Worm (Caenorhabditis elegans) whole organism, early embryonic: ENCODE data around the gene T10G3.3.
"Not testable (repeated sequence)": the region's sequence is repeated elsewhere in the genome, so short reads cannot be mapped to it uniquely, and the experiment has no call there.

ENCODE experiments used
- B0310.2 ChIP-seq: sonication (generic microtip); optimal IDR thresholded peaks from 2 replicates; lab custom pipeline; 2016; ENCODE audit warnings: mild to moderate bottlenecking, missing genetic modification characterization, missing compliant biosample characterization
- F13C5.2 ChIP-seq: sonication (generic microtip); optimal IDR thresholded peaks from 2 replicates; lab custom pipeline; 2017; ENCODE audit warnings: mild to moderate bottlenecking, missing genetic modification characterization, inconsistent platforms, missing compliant biosample characterization
- aly-1 ChIP-seq: sonication (generic microtip); optimal IDR thresholded peaks from 2 replicates; lab custom pipeline; 2016; ENCODE audit warnings: missing genetic modification characterization, missing compliant biosample characterization
- ama-1 ChIP-seq: fragments of 150-350 bp; optimal IDR thresholded peaks from 2 replicates; lab custom pipeline; 2014
- ceh-13 ChIP-seq: fragments of 200-800 bp; sonication (Bioruptor generic); optimal IDR thresholded peaks from 2 replicates; lab custom pipeline; 2018; ENCODE audit warnings: mild to moderate bottlenecking, missing genetic modification characterization, missing compliant biosample characterization
- ceh-36 ChIP-seq: sonication (generic microtip); optimal IDR thresholded peaks from 2 replicates; lab custom pipeline; 2016; ENCODE audit warnings: missing genetic modification characterization, inconsistent platforms, missing compliant biosample characterization
- ets-7 ChIP-seq: sonication (generic microtip); optimal IDR thresholded peaks from 2 replicates; lab custom pipeline; 2016; ENCODE audit warnings: missing genotype, missing genetic modification characterization, missing compliant biosample characterization
- flt-1 ChIP-seq: fragments of 200-800 bp; sonication (Bioruptor generic); IDR thresholded peaks from 2 replicates; pipeline ENCODE4 v1.3.6; 2022; ENCODE audit warnings: missing genetic modification characterization, missing compliant biosample characterization
- hmbx-1 ChIP-seq: sonication (generic microtip); optimal IDR thresholded peaks from 2 replicates; lab custom pipeline; 2016; ENCODE audit warnings: mild to moderate bottlenecking, missing genetic modification characterization, missing compliant biosample characterization
- hmg-4 ChIP-seq: fragments of 200-800 bp; sonication (Bioruptor generic); optimal IDR thresholded peaks from 2 replicates; lab custom pipeline; 2018; ENCODE audit warnings: mild to moderate bottlenecking, missing genetic modification characterization, missing compliant biosample characterization
- hnd-1 ChIP-seq: sonication (generic microtip); optimal IDR thresholded peaks from 2 replicates; lab custom pipeline; 2016; ENCODE audit warnings: missing genetic modification characterization, missing compliant biosample characterization
- pes-1 ChIP-seq: fragments of 200-800 bp; sonication (Bioruptor generic); IDR thresholded peaks from 2 replicates; pipeline ENCODE4 v1.3.6; 2022; ENCODE audit warnings: missing genetic modification reagents, missing genetic modification characterization, missing compliant biosample characterization
- scrt-1 ChIP-seq: fragments of 200-800 bp; sonication (Bioruptor generic); IDR thresholded peaks from 2 replicates; pipeline ENCODE4 v1.3.6; 2022; ENCODE audit warnings: missing genetic modification characterization, missing compliant biosample characterization
- sea-1 ChIP-seq: fragments of 200-800 bp; sonication (Bioruptor generic); conservative IDR thresholded peaks from 2 replicates; pipeline ENCODE4 v1.3.6; 2022; ENCODE audit warnings: missing genetic modification characterization, missing compliant biosample characterization
- tbx-11 ChIP-seq: fragments of 200-800 bp; sonication (Bioruptor generic); IDR thresholded peaks from 2 replicates; pipeline ENCODE4 v1.3.6; 2022; ENCODE audit warnings: missing genetic modification characterization, missing compliant biosample characterization
- tbx-37 ChIP-seq: fragments of 200-800 bp; sonication (Bioruptor generic); conservative IDR thresholded peaks from 2 replicates; pipeline ENCODE4 v1.3.6; 2022; ENCODE audit warnings: missing genetic modification reagents, missing genetic modification characterization, missing compliant biosample characterization
- tra-4 ChIP-seq: sonication (generic microtip); optimal IDR thresholded peaks from 2 replicates; lab custom pipeline; 2017; ENCODE audit warnings: missing genetic modification characterization, missing compliant biosample characterization

T10G3.3 gene

ce11 chrV:13459323-13459722 lies 30.7 kb downstream of the T10G3.3 start, which contains the start of gene bath-39:
Gene bath-39, plus strand, starts transcription at chrV:13459459.
- TF ChIP-seq F13C5.2 (tag; lab: Kevin White, UChicago) (peak; percentile 30), pes-1 (GFP tag; lab: Robert Waterston, UW) (no peak)

- TF ChIP-seq aly-1 (tag; lab: Kevin White, UChicago) (no peak), hmg-4 (GFP tag; lab: Kevin White, UChicago) (no peak), ceh-13 (GFP tag; lab: Kevin White, UChicago) (no peak), flt-1 (GFP tag; lab: Robert Waterston, UW) (no peak), tra-4 (tag; lab: Kevin White, UChicago) (no peak), F13C5.2 (tag; lab: Kevin White, UChicago) (no peak), tbx-11 (GFP tag; lab: Robert Waterston, UW) (no peak), ceh-36 (tag; lab: Kevin White, UChicago) (no peak), tbx-37 (no peak), sea-1 (GFP tag; lab: Robert Waterston, UW) (no peak), hnd-1 (tag; lab: Kevin White, UChicago) (no peak), ama-1 (no peak), ets-7 (tag; lab: Kevin White, UChicago) (no peak), pes-1 (GFP tag; lab: Robert Waterston, UW) (no peak), hmbx-1 (tag; lab: Kevin White, UChicago) (no peak), B0310.2 (tag; lab: Kevin White, UChicago) (no peak), scrt-1 (GFP tag; lab: Robert Waterston, UW) (no peak)
Observed at ce11 chrV:13457858-13458257, 32.1 kb downstream of the T10G3.3 start, which contains the start of gene F25H9.2. Gene F25H9.2, plus strand, starts transcription at chrV:13458083.

ce11 chrV:13455448-13455847 lies 34.6 kb downstream of the T10G3.3 start, which contains the start of gene lurp-3:
Gene lurp-3, plus strand, starts transcription at chrV:13455748.
- TF ChIP-seq ama-1 (no peak), hmbx-1 (tag; lab: Kevin White, UChicago) (no peak), tra-4 (tag; lab: Kevin White, UChicago) (no peak), scrt-1 (GFP tag; lab: Robert Waterston, UW) (no peak), ceh-36 (tag; lab: Kevin White, UChicago) (no peak), ceh-13 (GFP tag; lab: Kevin White, UChicago) (no peak), pes-1 (GFP tag; lab: Robert Waterston, UW) (no peak), sea-1 (GFP tag; lab: Robert Waterston, UW) (no peak), flt-1 (GFP tag; lab: Robert Waterston, UW) (no peak), F13C5.2 (tag; lab: Kevin White, UChicago) (no peak), ets-7 (tag; lab: Kevin White, UChicago) (no peak), tbx-37 (no peak)

- TF ChIP-seq sea-1 (GFP tag; lab: Robert Waterston, UW) (no peak), hnd-1 (tag; lab: Kevin White, UChicago) (no peak), aly-1 (tag; lab: Kevin White, UChicago) (no peak), B0310.2 (tag; lab: Kevin White, UChicago) (no peak), flt-1 (GFP tag; lab: Robert Waterston, UW) (no peak), ama-1 (no peak)
Observed at ce11 chrV:13453334-13453733, 36.7 kb downstream of the T10G3.3 start, which contains the start of gene lurp-2. Gene lurp-2, plus strand, starts transcription at chrV:13453634.

- TF ChIP-seq hnd-1 (tag; lab: Kevin White, UChicago), result no peak
- TF ChIP-seq F13C5.2 (tag; lab: Kevin White, UChicago), result no peak
- no peak for TF ChIP-seq sea-1 (GFP tag; lab: Robert Waterston, UW)
- TF ChIP-seq tra-4 (tag; lab: Kevin White, UChicago), result no peak
- no peak for TF ChIP-seq ets-7 (tag; lab: Kevin White, UChicago)
- no peak for TF ChIP-seq ceh-13 (GFP tag; lab: Kevin White, UChicago)
- TF ChIP-seq tbx-11 (GFP tag; lab: Robert Waterston, UW), result no peak
- TF ChIP-seq aly-1 (tag; lab: Kevin White, UChicago), result no peak
- no peak for TF ChIP-seq scrt-1 (GFP tag; lab: Robert Waterston, UW)
- no peak for TF ChIP-seq ama-1
Observed at ce11 chrV:13445229-13445949, 44.6 kb downstream of the T10G3.3 start, which contains the start of gene Y2H9A.4. Gene Y2H9A.4, plus strand, starts transcription at chrV:13445899.

ce11 chrV:13443535-13443934 lies 46.5 kb downstream of the T10G3.3 start, which contains the start of gene Y2H9A.6:
Gene Y2H9A.6, plus strand, starts transcription at chrV:13443835.
- TF ChIP-seq ets-7, aly-1, tra-4 (tag; lab: Kevin White, UChicago): not testable (repeated sequence)

- TF ChIP-seq ceh-36 (tag; lab: Kevin White, UChicago) (no peak), hnd-1 (tag; lab: Kevin White, UChicago) (no peak), B0310.2 (tag; lab: Kevin White, UChicago) (no peak), tbx-11 (GFP tag; lab: Robert Waterston, UW) (no peak), sea-1 (GFP tag; lab: Robert Waterston, UW) (no peak), flt-1 (GFP tag; lab: Robert Waterston, UW) (no peak), hmbx-1 (tag; lab: Kevin White, UChicago) (no peak), tbx-37 (no peak), pes-1 (GFP tag; lab: Robert Waterston, UW) (no peak), ceh-13 (GFP tag; lab: Kevin White, UChicago) (no peak), aly-1 (tag; lab: Kevin White, UChicago) (no peak), ama-1 (no peak), scrt-1 (GFP tag; lab: Robert Waterston, UW) (no peak), hmg-4 (GFP tag; lab: Kevin White, UChicago) (no peak), F13C5.2 (tag; lab: Kevin White, UChicago) (no peak), ets-7 (tag; lab: Kevin White, UChicago) (no peak)
Observed at ce11 chrV:13442819-13443218, 47.2 kb downstream of the T10G3.3 start.
